Fruit fly (Drosophila melanogaster) whole organism, wandering third instar larva: Measurements from ENCODE around the gene PGRP-LD.

Experiments used
- Abd-B ChIP-seq: fragments of >200 bp; optimal IDR thresholded peaks from 2 replicates; lab custom pipeline; 2017; ENCODE audit warnings: missing biosample characterization, missing genetic modification characterization
- CG32264 ChIP-seq: fragments of 200-800 bp; sonication (Bioruptor generic); optimal IDR thresholded peaks from 2 replicates; lab custom pipeline; 2016; ENCODE audit warnings: missing biosample characterization, missing genetic modification characterization
- CG9705 ChIP-seq: fragments of 200-800 bp; sonication (Bioruptor generic); optimal IDR thresholded peaks from 2 replicates; lab custom pipeline; 2018; ENCODE audit warnings: missing biosample characterization, mild to moderate bottlenecking, missing genetic modification characterization
- CrebA ChIP-seq: fragments of 200-800 bp; sonication (Bioruptor generic); optimal IDR thresholded peaks from 2 replicates; lab custom pipeline; 2016; ENCODE audit warnings: missing biosample characterization, mild to moderate bottlenecking, missing genetic modification characterization, borderline replicate concordance
- Dfd ChIP-seq: fragments of >200 bp; optimal IDR thresholded peaks from 2 replicates; lab custom pipeline; 2017; ENCODE audit warnings: missing biosample characterization, missing genetic modification characterization
- Hr78 ChIP-seq: fragments of >200 bp; optimal IDR thresholded peaks from 2 replicates; lab custom pipeline; 2017; ENCODE audit warnings: missing biosample characterization, missing genetic modification characterization
- Hr83 ChIP-seq: fragments of 200-300 bp; sonication (Bioruptor generic); optimal IDR thresholded peaks from 2 replicates; lab custom pipeline; 2016; ENCODE audit warnings: missing biosample characterization, mild to moderate bottlenecking, missing genetic modification characterization, moderate library complexity; ENCODE audit not compliant: poor library complexity, severe bottlenecking
- Jra ChIP-seq: sonication (Bioruptor generic); optimal IDR thresholded peaks from 2 replicates; lab custom pipeline; 2016; ENCODE audit warnings: missing biosample characterization, missing genetic modification characterization
- Mio ChIP-seq: sonication (Bioruptor generic); optimal IDR thresholded peaks from 2 replicates; lab custom pipeline; 2016; ENCODE audit warnings: missing biosample characterization, missing genetic modification characterization
- Myc ChIP-seq: fragments of >200 bp; optimal IDR thresholded peaks from 2 replicates; lab custom pipeline; 2017
- N ChIP-seq: fragments of >200 bp; optimal IDR thresholded peaks from 2 replicates; lab custom pipeline; 2018; ENCODE audit warnings: missing biosample characterization, missing external identifiers, missing genetic modification characterization
- OdsH ChIP-seq: fragments of 200-800 bp; sonication (Bioruptor generic); optimal IDR thresholded peaks from 2 replicates; lab custom pipeline; 2016; ENCODE audit warnings: missing biosample characterization, mild to moderate bottlenecking, missing genetic modification characterization
- Rel ChIP-seq, 2 experiments: fragments of 200-800 bp; sonication (Bioruptor generic) in 1 of 2; optimal IDR thresholded peaks; 2 replicates in 1 of 2; 3 replicates in 1 of 2; lab custom pipeline; 2016 to 2019; ENCODE audit warnings: mild to moderate bottlenecking in 2 of 2, missing biosample characterization in 2 of 2, missing genetic modification characterization in 2 of 2, moderate library complexity in 1 of 2
- Sp1 ChIP-seq: fragments of 200-800 bp; sonication (Bioruptor generic); optimal IDR thresholded peaks from 3 replicates; lab custom pipeline; 2019; ENCODE audit warnings: missing biosample characterization, mild to moderate bottlenecking, missing genetic modification characterization, moderate library complexity
- Vsx2 ChIP-seq: fragments of 200-300, 225-300 bp; sonication (Bioruptor generic); optimal IDR thresholded peaks from 2 replicates; lab custom pipeline; 2018; ENCODE audit warnings: missing biosample characterization, missing genetic modification characterization; ENCODE audit not compliant: partially characterized antibody
- br ChIP-seq: fragments of 200-800 bp; sonication (Bioruptor generic); optimal IDR thresholded peaks from 2 replicates; lab custom pipeline; 2016; ENCODE audit warnings: missing biosample characterization, missing genetic modification characterization
- dmrt93B ChIP-seq: fragments of 200-800 bp; sonication (Bioruptor generic); optimal IDR thresholded peaks from 2 replicates; lab custom pipeline; 2018; ENCODE audit warnings: missing biosample characterization, mild to moderate bottlenecking, missing genetic modification characterization
- dsf ChIP-seq: sonication (Bioruptor generic); optimal IDR thresholded peaks from 2 replicates; lab custom pipeline; 2016; ENCODE audit warnings: missing biosample characterization, missing genetic modification characterization, borderline replicate concordance
- ey ChIP-seq: fragments of 200-800 bp; sonication (Bioruptor generic); optimal IDR thresholded peaks from 2 replicates; lab custom pipeline; 2016; ENCODE audit warnings: missing biosample characterization, missing genetic modification characterization
- foxo ChIP-seq, 2 experiments: fragments of 200-800 bp; sonication (Bioruptor generic); optimal IDR thresholded peaks; 2 replicates in 1 of 2; 3 replicates in 1 of 2; lab custom pipeline; 2016 to 2017; ENCODE audit warnings: missing biosample characterization in 2 of 2, missing genetic modification characterization in 2 of 2
- fru ChIP-seq: fragments of 200-800 bp; sonication (Bioruptor generic); optimal IDR thresholded peaks from 3 replicates; lab custom pipeline; 2016; ENCODE audit warnings: missing biosample characterization, mild to moderate bottlenecking, missing genetic modification characterization
- h ChIP-seq: fragments of 200-800 bp; sonication (Bioruptor generic); optimal IDR thresholded peaks from 3 replicates; lab custom pipeline; 2016; ENCODE audit warnings: missing biosample characterization, mild to moderate bottlenecking, missing genetic modification characterization
- psq ChIP-seq: fragments of 200-800 bp; sonication (Bioruptor generic); optimal IDR thresholded peaks from 3 replicates; lab custom pipeline; 2017; ENCODE audit warnings: missing biosample characterization, mild to moderate bottlenecking, missing genetic modification characterization, moderate library complexity
- rgr ChIP-seq: fragments of 200-800 bp; sonication (Bioruptor generic); optimal IDR thresholded peaks from 3 replicates; lab custom pipeline; 2016; ENCODE audit warnings: missing biosample characterization, mild to moderate bottlenecking, missing genetic modification characterization
- woc ChIP-seq: sonication (Bioruptor generic); optimal IDR thresholded peaks from 2 replicates; lab custom pipeline; 2016; ENCODE audit warnings: missing biosample characterization, mild to moderate bottlenecking, missing genetic modification characterization

Gene PGRP-LD

dm6 chr3L:5751740-5752579 is 27.9 kb upstream of the PGRP-LD start, which contains the start of gene DnaJ-1 (continued):
- TF ChIP-seq Abd-B (GFP tag; lab: Kevin White, UChicago) (no peak), foxo (GFP tag; optimal IDR thresholded peaks at IDR 0.05; lab: Kevin White, UChicago) (peak in 1 of 2 experiments; percentile 37), CrebA (GFP tag; lab: Kevin White, UChicago) (no peak), Hr78 (GFP tag; lab: Kevin White, UChicago) (no peak), Jra (GFP tag; lab: Kevin White, UChicago) (peak; percentile 27), fru (GFP tag; lab: Kevin White, UChicago) (peak; percentile 23), Dfd (GFP tag; lab: Kevin White, UChicago) (no peak), ey (GFP tag; lab: Kevin White, UChicago) (no peak), psq (GFP tag; lab: Kevin White, UChicago) (no peak)

- TF ChIP-seq h (GFP tag; lab: Kevin White, UChicago) (peak; percentile 29), woc (GFP tag; lab: Kevin White, UChicago) (no peak), dsf (GFP tag; lab: Kevin White, UChicago) (no peak), Myc (no peak), CrebA (GFP tag; lab: Kevin White, UChicago) (no peak), dmrt93B (GFP tag; lab: Kevin White, UChicago) (no peak), Rel (GFP tag; optimal IDR thresholded peaks at IDR 0.05; lab: Kevin White, UChicago) (no peak), Rel (tag; optimal IDR thresholded peaks at IDR 0.05; lab: Kevin White, UChicago) (peak; percentile 14), Sp1 (GFP tag; lab: Kevin White, UChicago) (peak; percentile 6), Hr83 (no peak), rgr (GFP tag; lab: Kevin White, UChicago) (peak; percentile 24), Hr78 (GFP tag; lab: Kevin White, UChicago) (peak; percentile 70), Mio (GFP tag; lab: Kevin White, UChicago) (no peak), br (GFP tag; lab: Kevin White, UChicago) (no peak), OdsH (no peak), N (GFP tag; lab: Kevin White, UChicago) (peak; percentile 79)
- TF ChIP-seq, all 38 proteins: peak for 6
These were observed 26.8 kb upstream of the PGRP-LD start, which contains the start of gene Usp47 for dm6 chr3L:5752903-5753604. Gene Usp47 (plus strand): TSS chr3L:5752973.

dm6 chr3L:5753605-5754365 is 26.1 kb upstream of the PGRP-LD start:
- TF ChIP-seq dsf (GFP tag; lab: Kevin White, UChicago) (no peak), Rel (GFP tag; optimal IDR thresholded peaks at IDR 0.05; lab: Kevin White, UChicago) (no peak), Rel (tag; optimal IDR thresholded peaks at IDR 0.05; lab: Kevin White, UChicago) (peak; percentile 97), foxo (GFP tag; optimal IDR thresholded peaks at IDR 0.05; lab: Kevin White, UChicago) (no peak), br (GFP tag; lab: Kevin White, UChicago) (peak; percentile 37), Hr78 (GFP tag; lab: Kevin White, UChicago) (peak; percentile 33)

dm6 chr3L:5764922-5765843 is 14.7 kb upstream of the PGRP-LD start, which contains the start of gene CG10576:
Gene CG10576 (minus strand): TSS chr3L:5765702.
- TF ChIP-seq psq (GFP tag; lab: Kevin White, UChicago) (peak; percentile 40), Myc (peak; percentile 79), CG32264 (GFP tag; lab: Kevin White, UChicago) (no peak), fru (GFP tag; lab: Kevin White, UChicago) (no peak)

- no peak for TF ChIP-seq Vsx2 (GFP tag; lab: Kevin White, UChicago)
- no peak for TF ChIP-seq Dfd (GFP tag; lab: Kevin White, UChicago)
- no peak for TF ChIP-seq CG9705 (GFP tag; lab: Kevin White, UChicago)
- no peak for TF ChIP-seq ey (GFP tag; lab: Kevin White, UChicago)
- no peak for TF ChIP-seq Hr83
These were observed 14.0 kb upstream of the PGRP-LD start, which contains the start of gene Txl for dm6 chr3L:5765844-5766200. Gene Txl (plus strand): TSS chr3L:5765846.
